Fruit fly (Drosophila melanogaster) whole organism, embryonic: ENCODE results near the gene CG10845.

ENCODE experiments used
- Atf-2 ChIP-seq: fragments of 200-800 bp; sonication (Bioruptor generic); optimal IDR thresholded peaks from 2 replicates; lab custom pipeline; 2016; ENCODE audit warnings: missing biosample characterization, missing genetic modification characterization
- B-H2 ChIP-seq: fragments of 200-800 bp; sonication (Bioruptor generic); optimal IDR thresholded peaks from 2 replicates; lab custom pipeline; 2018; ENCODE audit warnings: missing biosample characterization, mild to moderate bottlenecking, missing genetic modification characterization
- CG10366 ChIP-seq: fragments of 200-800 bp; sonication (Bioruptor generic); IDR thresholded peaks from 2 replicates; pipeline ENCODE4 v1.3.6; 2022; ENCODE audit warnings: missing biosample characterization, missing genetic modification characterization
- CG11093 ChIP-seq: fragments of 200-800 bp; sonication (Bioruptor generic); IDR thresholded peaks from 3 replicates; pipeline ENCODE4 v1.3.6; 2022; ENCODE audit warnings: missing biosample characterization, missing genetic modification characterization
- CG11504 ChIP-seq: fragments of 200-800 bp; sonication (Bioruptor generic); optimal IDR thresholded peaks from 3 replicates; lab custom pipeline; 2019; ENCODE audit warnings: missing biosample characterization, mild to moderate bottlenecking, missing genetic modification characterization, moderate library complexity
- CG13424 ChIP-seq: fragments of 200-800 bp; sonication (Bioruptor generic); optimal IDR thresholded peaks from 2 replicates; lab custom pipeline; 2019; ENCODE audit warnings: missing biosample characterization, mild to moderate bottlenecking, missing genetic modification characterization, moderate library complexity
- CG15269 ChIP-seq: fragments of 200-800 bp; sonication (Bioruptor generic); optimal IDR thresholded peaks from 2 replicates; lab custom pipeline; 2018; ENCODE audit warnings: missing biosample characterization, mild to moderate bottlenecking, missing genetic modification characterization, moderate library complexity
- CG15514 ChIP-seq: fragments of 200-800 bp; sonication (Bioruptor generic); optimal IDR thresholded peaks from 3 replicates; lab custom pipeline; 2017; ENCODE audit warnings: missing biosample characterization, missing genetic modification characterization, mild to moderate bottlenecking, moderate library complexity, missing genetic modification reagents
- CG1603 ChIP-seq: fragments of 200-800 bp; sonication (Bioruptor generic); optimal IDR thresholded peaks from 2 replicates; lab custom pipeline; 2019; ENCODE audit warnings: missing biosample characterization, mild to moderate bottlenecking, missing genetic modification characterization, moderate library complexity
- CG16863 ChIP-seq: fragments of 200-800 bp; sonication (Bioruptor generic); optimal IDR thresholded peaks from 3 replicates; lab custom pipeline; 2016; ENCODE audit warnings: missing biosample characterization, missing genetic modification characterization
- CG18599 ChIP-seq: fragments of 200-800 bp; sonication (Bioruptor generic); optimal IDR thresholded peaks from 3 replicates; lab custom pipeline; 2017; ENCODE audit warnings: missing biosample characterization, missing genetic modification characterization, mild to moderate bottlenecking, moderate library complexity, missing genetic modification reagents
- CG31224 ChIP-seq: fragments of 200-800 bp; sonication (Bioruptor generic); IDR thresholded peaks from 2 replicates; pipeline ENCODE4 v1.3.6; 2022; ENCODE audit warnings: missing biosample characterization, missing genetic modification characterization
- CG34224 ChIP-seq: fragments of 200-800 bp; sonication (Bioruptor generic); IDR thresholded peaks from 3 replicates; pipeline ENCODE4 v1.3.6; 2022; ENCODE audit warnings: missing biosample characterization, missing genetic modification characterization; ENCODE audit not compliant: partially characterized antibody
- CG6272 ChIP-seq: fragments of 200-800 bp; sonication (Bioruptor generic); IDR thresholded peaks from 2 replicates; pipeline ENCODE4 v1.3.6; 2022; ENCODE audit warnings: missing biosample characterization, missing genetic modification characterization
- CG8290 ChIP-seq, 3 experiments: fragments of 200-800 bp; sonication (Bioruptor generic); optimal IDR thresholded peaks; 2 replicates each; lab custom pipeline; 2016 to 2019; ENCODE audit warnings: missing biosample characterization in 3 of 3, missing genetic modification characterization in 3 of 3, mild to moderate bottlenecking in 2 of 3, moderate library complexity in 1 of 3
- CG8388 ChIP-seq: fragments of 200-800 bp; sonication (Bioruptor generic); optimal IDR thresholded peaks from 2 replicates; lab custom pipeline; 2019; ENCODE audit warnings: missing biosample characterization, mild to moderate bottlenecking, missing genetic modification characterization, moderate library complexity
- CG9437 ChIP-seq: fragments of 200-800 bp; sonication (Bioruptor generic); optimal IDR thresholded peaks from 2 replicates; lab custom pipeline; 2018; ENCODE audit warnings: missing biosample characterization, mild to moderate bottlenecking, missing genetic modification characterization
- CG9727 ChIP-seq: fragments of 200-800 bp; sonication (Bioruptor generic); optimal IDR thresholded peaks from 3 replicates; lab custom pipeline; 2017; ENCODE audit warnings: missing biosample characterization, mild to moderate bottlenecking, missing genetic modification characterization
- CrebB ChIP-seq: fragments of 200-800 bp; sonication (Bioruptor generic); optimal IDR thresholded peaks from 3 replicates; lab custom pipeline; 2018; ENCODE audit warnings: missing biosample characterization, mild to moderate bottlenecking, missing genetic modification characterization
- D19B ChIP-seq: fragments of 200-800 bp; sonication (Bioruptor generic); optimal IDR thresholded peaks from 2 replicates; lab custom pipeline; 2017; ENCODE audit warnings: missing biosample characterization, mild to moderate bottlenecking, missing genetic modification characterization
- Dbx ChIP-seq: fragments of 200-800 bp; sonication (Bioruptor generic); IDR thresholded peaks from 3 replicates; pipeline ENCODE4 v1.3.6; 2022; ENCODE audit warnings: missing biosample characterization, missing genetic modification characterization
- Drgx ChIP-seq: fragments of 200-800 bp; sonication (Bioruptor generic); IDR thresholded peaks from 2 replicates; pipeline ENCODE4 v1.3.6; 2022; ENCODE audit warnings: missing biosample characterization, missing genetic modification characterization
- E2f1 ChIP-seq: fragments of 200-800 bp; sonication (Bioruptor generic); IDR thresholded peaks from 2 replicates; pipeline ENCODE4 v1.3.6; 2022; ENCODE audit warnings: missing biosample characterization, missing genetic modification characterization
- Hr78 ChIP-seq, 2 experiments: fragments of 200-800 bp in 1 of 2; fragments of >200 bp in 1 of 2; sonication (Bioruptor generic) in 1 of 2; optimal IDR thresholded peaks; 2 replicates each; lab custom pipeline; 2017 to 2019; ENCODE audit warnings: missing biosample characterization in 2 of 2, missing genetic modification characterization in 2 of 2, mild to moderate bottlenecking in 1 of 2, moderate library complexity in 1 of 2
- Lhr ChIP-seq: fragments of 200-800 bp; sonication (Bioruptor generic); optimal IDR thresholded peaks from 3 replicates; lab custom pipeline; 2017; ENCODE audit warnings: mild to moderate bottlenecking, missing biosample characterization, missing genetic modification reagents, missing genetic modification characterization
- Max ChIP-seq: fragments of 200-800 bp; sonication (Bioruptor generic); optimal IDR thresholded peaks from 2 replicates; lab custom pipeline; 2016; ENCODE audit warnings: missing biosample characterization, mild to moderate bottlenecking, missing genetic modification characterization
- NC2α ChIP-seq: fragments of 200-800 bp; sonication (Bioruptor generic); optimal IDR thresholded peaks from 2 replicates; lab custom pipeline; 2016; ENCODE audit warnings: missing biosample characterization, missing genetic modification characterization
- Neu2 ChIP-seq: fragments of 200-800 bp; sonication (Bioruptor generic); optimal IDR thresholded peaks from 3 replicates; lab custom pipeline; 2016; ENCODE audit warnings: missing biosample characterization, missing genetic modification characterization, borderline replicate concordance
- Vsx1 ChIP-seq: fragments of 200-800 bp; sonication (Bioruptor generic); optimal IDR thresholded peaks from 2 replicates; lab custom pipeline; 2017; ENCODE audit warnings: missing biosample characterization, mild to moderate bottlenecking, missing genetic modification characterization, missing genetic modification reagents
- ab ChIP-seq: fragments of 200-800 bp; sonication (Bioruptor generic); optimal IDR thresholded peaks from 2 replicates; lab custom pipeline; 2016; ENCODE audit warnings: missing biosample characterization, missing genetic modification characterization
- amos ChIP-seq: fragments of 200-800 bp; sonication (Bioruptor generic); IDR thresholded peaks from 2 replicates; pipeline ENCODE4 v1.3.6; 2022; ENCODE audit warnings: missing biosample characterization, missing genetic modification characterization; ENCODE audit not compliant: partially characterized antibody
- cg ChIP-seq: fragments of 200-800 bp; sonication (Bioruptor generic); optimal IDR thresholded peaks from 3 replicates; lab custom pipeline; 2019; ENCODE audit warnings: missing biosample characterization, mild to moderate bottlenecking, missing genetic modification characterization, moderate library complexity
- corto ChIP-seq: fragments of 200-800 bp; sonication (Bioruptor generic); optimal IDR thresholded peaks from 2 replicates; lab custom pipeline; 2016; ENCODE audit warnings: missing biosample characterization, mild to moderate bottlenecking, missing genetic modification characterization, moderate library complexity
- croc ChIP-seq: fragments of 200-800 bp; sonication (Bioruptor generic); conservative IDR thresholded peaks from 3 replicates; pipeline ENCODE4 v1.3.6; 2022; ENCODE audit warnings: missing biosample characterization, missing genetic modification characterization
- dysf ChIP-seq: fragments of 200-800 bp; sonication (Bioruptor generic); IDR thresholded peaks from 3 replicates; pipeline ENCODE4 v1.3.6; 2022; ENCODE audit warnings: missing biosample characterization, missing genetic modification characterization
- esg ChIP-seq: fragments of 200-800 bp; sonication (Bioruptor generic); conservative IDR thresholded peaks from 2 replicates; pipeline ENCODE4 v1.3.6; 2022; ENCODE audit warnings: missing biosample characterization, missing genetic modification characterization
- grau ChIP-seq: fragments of 200-800 bp; optimal IDR thresholded peaks from 3 replicates; lab custom pipeline; 2019; ENCODE audit warnings: missing biosample characterization, mild to moderate bottlenecking, missing genetic modification characterization, moderate library complexity
- gsb-n ChIP-seq: fragments of 200-800 bp; sonication (Bioruptor generic); optimal IDR thresholded peaks from 3 replicates; lab custom pipeline; 2018; ENCODE audit warnings: missing biosample characterization, mild to moderate bottlenecking, missing genetic modification characterization
- knrl ChIP-seq: fragments of 200-800 bp; sonication (Bioruptor generic); IDR thresholded peaks from 3 replicates; pipeline ENCODE4 v1.3.6; 2022; ENCODE audit warnings: missing biosample characterization, missing genetic modification characterization; ENCODE audit not compliant: partially characterized antibody
- lola ChIP-seq, 3 experiments: fragments of >200 bp in 2 of 3; fragments of 200-800 bp in 1 of 3; sonication (Bioruptor generic) in 1 of 3; optimal IDR thresholded peaks; 2 replicates each; lab custom pipeline; 2017 to 2019; ENCODE audit warnings: missing biosample characterization in 3 of 3, missing genetic modification characterization in 3 of 3, mild to moderate bottlenecking in 1 of 3, moderate library complexity in 1 of 3
- nerfin-2 ChIP-seq: fragments of 200-800 bp; sonication (Bioruptor generic); IDR thresholded peaks from 2 replicates; pipeline ENCODE4 v1.3.6; 2022; ENCODE audit warnings: missing biosample characterization, missing genetic modification characterization; ENCODE audit not compliant: partially characterized antibody
- pita ChIP-seq: fragments of 200-800 bp; sonication (Bioruptor generic); optimal IDR thresholded peaks from 2 replicates; lab custom pipeline; 2017; ENCODE audit warnings: missing biosample characterization, mild to moderate bottlenecking, missing genetic modification characterization
- psq ChIP-seq: fragments of 200-800 bp; sonication (Bioruptor generic); optimal IDR thresholded peaks from 2 replicates; lab custom pipeline; 2017; ENCODE audit warnings: missing biosample characterization, missing genetic modification characterization
- repo ChIP-seq: fragments of 200-800 bp; sonication (Bioruptor generic); optimal IDR thresholded peaks from 2 replicates; lab custom pipeline; 2016; ENCODE audit warnings: missing biosample characterization, missing genetic modification characterization
- sna ChIP-seq: fragments of 200-800 bp; sonication (Bioruptor generic); IDR thresholded peaks from 2 replicates; pipeline ENCODE4 v1.3.6; 2022; ENCODE audit warnings: missing biosample characterization, missing genetic modification characterization; ENCODE audit not compliant: partially characterized antibody
- stc ChIP-seq: fragments of 200-800 bp; sonication (Bioruptor generic); IDR thresholded peaks from 2 replicates; pipeline ENCODE4 v1.3.6; 2022; ENCODE audit warnings: missing biosample characterization, missing genetic modification characterization

Gene CG10845

DNA sequence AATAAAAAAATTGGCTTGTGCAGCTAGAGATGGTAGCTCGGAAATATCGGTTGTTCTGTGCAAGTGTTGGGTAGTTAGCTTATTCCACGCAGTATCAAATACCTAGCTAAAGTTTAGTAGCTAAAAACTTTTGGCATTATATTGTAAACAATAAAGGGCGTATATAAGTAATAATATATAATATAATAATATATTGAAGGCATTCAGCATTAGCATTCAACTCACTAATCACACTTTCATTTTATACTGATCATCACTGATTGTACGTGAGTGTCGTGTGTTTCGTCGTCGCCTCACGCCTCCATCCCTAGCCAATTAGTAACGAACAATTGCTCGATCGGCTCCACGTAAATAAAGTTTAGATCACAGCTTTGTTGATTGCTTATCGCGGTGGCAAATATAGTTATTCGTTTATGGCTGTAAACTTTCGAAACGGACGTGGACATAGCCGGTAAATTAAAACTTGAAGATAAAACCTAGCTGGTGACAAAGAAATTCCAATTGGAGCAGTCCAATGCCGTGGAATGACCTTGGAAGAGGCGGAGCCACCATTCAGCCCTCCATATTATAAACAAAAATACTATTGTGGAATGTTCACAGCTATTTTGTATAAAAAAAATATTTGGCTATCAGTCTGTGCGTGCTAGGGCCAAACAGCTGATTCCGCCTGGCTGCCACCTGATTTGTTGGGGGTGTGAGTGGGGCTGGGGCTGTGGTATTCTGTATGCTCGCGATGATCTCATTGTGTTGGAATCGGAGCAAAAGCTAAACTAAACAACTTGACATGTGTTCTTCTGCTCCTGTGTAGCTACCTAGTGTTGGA lies 17.1 kb downstream of the CG10845 start, which contains the start of the genes PIG-S, sud1 and CG11168 (continued):
- TF ChIP-seq stc: no peak
- TF ChIP-seq CrebB (tag; lab: Kevin White, UChicago): no peak
- no peak for TF ChIP-seq ab
- no peak for TF ChIP-seq CG18599 (GFP tag; lab: Kevin White, UChicago)
- no peak for TF ChIP-seq NC2α (GFP tag; lab: Kevin White, UChicago)
- TF ChIP-seq pita (GFP tag; lab: Kevin White, UChicago): no peak
- peak; percentile 68 for TF ChIP-seq CG13424 (tag; lab: Kevin White, UChicago)
- peak; percentile 50 for TF ChIP-seq CG8388 (GFP tag; lab: Kevin White, UChicago)
- peak; percentile 68 for TF ChIP-seq CG9727 (GFP tag; lab: Kevin White, UChicago)
- TF ChIP-seq Hr78 (GFP tag; optimal IDR thresholded peaks at IDR 0.05; lab: Kevin White, UChicago): no peak
- no peak for TF ChIP-seq Atf-2 (GFP tag; lab: Kevin White, UChicago)
- peak; percentile 25 for TF ChIP-seq psq (GFP tag; lab: Kevin White, UChicago)
- no peak for TF ChIP-seq Max
- no peak for TF ChIP-seq D19B (GFP tag; lab: Kevin White, UChicago)
- TF ChIP-seq esg (GFP tag; lab: Robert Waterston, UW): peak; percentile 52; the same call in 1 of the 2 replicates
- peak; percentile 46 for TF ChIP-seq CG9437 (GFP tag; lab: Kevin White, UChicago)
- peak; percentile 75 for TF ChIP-seq grau (tag; lab: Kevin White, UChicago)
- peak; percentile 66 for TF ChIP-seq CG15514 (GFP tag; lab: Kevin White, UChicago)
- TF ChIP-seq nerfin-2 (GFP tag; lab: Robert Waterston, UW): peak; percentile 81
- TF ChIP-seq Lhr (GFP tag; lab: Kevin White, UChicago): peak; percentile 27
- TF ChIP-seq B-H2: no peak
- TF ChIP-seq CG31224 (GFP tag; lab: Robert Waterston, UW): peak; percentile 32; the same call in 1 of the 2 replicates
- TF ChIP-seq Vsx1 (GFP tag; lab: Kevin White, UChicago): peak; percentile 90
- TF ChIP-seq corto: no peak
- TF ChIP-seq CG6272 (GFP tag; lab: Robert Waterston, UW): peak; percentile 59
- no peak for TF ChIP-seq cg
- 0 out of 2 replicates have a peak, but pooled peaks have one; percentile 30 for TF ChIP-seq E2f1 (GFP tag; lab: Robert Waterston, UW)
- TF ChIP-seq CG8290 (GFP tag; optimal IDR thresholded peaks at IDR 0.05; lab: Kevin White, UChicago): peak; percentile 40
- TF ChIP-seq CG8290 (tag; optimal IDR thresholded peaks at IDR 0.05; lab: Kevin White, UChicago): no peak
- TF ChIP-seq CG15269 (tag; lab: Kevin White, UChicago): no peak
- TF ChIP-seq knrl: peak; percentile 98
- TF ChIP-seq dysf (GFP tag; lab: Robert Waterston, UW): peak; percentile 75
- no peak for TF ChIP-seq CG16863 (GFP tag; lab: Kevin White, UChicago)
- no peak for TF ChIP-seq repo
- TF ChIP-seq croc: peak; percentile 53; the same call in 2 of the 3 replicates
- TF ChIP-seq amos (GFP tag; lab: Robert Waterston, UW): peak; percentile 82
- TF ChIP-seq Neu2: no peak
- TF ChIP-seq sna: peak; percentile 91
- TF ChIP-seq CG34224 (GFP tag; lab: Robert Waterston, UW): peak; percentile 93
- TF ChIP-seq CG11504 (tag; lab: Kevin White, UChicago): no peak
- peak; percentile 73 for TF ChIP-seq CG10366 (GFP tag; lab: Robert Waterston, UW)
- TF ChIP-seq Dbx (GFP tag; lab: Robert Waterston, UW): peak; percentile 59; the same call in 2 of the 3 replicates
- TF ChIP-seq CG11093 (GFP tag; lab: Robert Waterston, UW): no peak
- peak; percentile 29 for TF ChIP-seq CG1603 (tag; lab: Kevin White, UChicago)
- TF ChIP-seq gsb-n: peak; percentile 85
- TF ChIP-seq lola (GFP tag; optimal IDR thresholded peaks at IDR 0.05; lab: Kevin White, UChicago): peak in 1 of 3 experiments; percentile 67
- no peak for TF ChIP-seq Drgx (GFP tag; lab: Robert Waterston, UW)
